Fruit fly (Drosophila melanogaster): ENCODE data around the gene Rlip.

The Rlip gene

dm6 chr3R:21017464-21018080 lies at the start of gene Rlip (continued):
- TF ChIP-seq CG10366 (GFP tag; IDR thresholded peaks at IDR 0.05) = no peak; the same call in 1 of the 2 replicates
- TF ChIP-seq CG14014 (GFP tag; IDR thresholded peaks at IDR 0.05) = 0 out of 2 replicates have a peak, but pooled peaks have one; percentile 17
- TF ChIP-seq pum (GFP tag; optimal IDR thresholded peaks at IDR 0.05) = peak; percentile 46
- TF ChIP-seq Nf-YB (GFP tag; optimal IDR thresholded peaks at IDR 0.05) = no peak
- peak; percentile 4 for TF ChIP-seq mirr (GFP tag; optimal IDR thresholded peaks at IDR 0.05)
- peak; percentile 22 for TF ChIP-seq NK7.1 (GFP tag; optimal IDR thresholded peaks at IDR 0.05)
- TF ChIP-seq CG2202 (tag; optimal IDR thresholded peaks at IDR 0.05) = no peak
- no peak for TF ChIP-seq ara (GFP tag; IDR thresholded peaks at IDR 0.05)
- TF ChIP-seq lilli (GFP tag; optimal IDR thresholded peaks at IDR 0.05) = peak; percentile 31
- no peak for TF ChIP-seq CG11723 (GFP tag; optimal IDR thresholded peaks at IDR 0.05)
- no peak for TF ChIP-seq fd102C (GFP tag; optimal IDR thresholded peaks at IDR 0.05)
- TF ChIP-seq crol (GFP tag; IDR thresholded peaks at IDR 0.05) = no peak
- TF ChIP-seq CG2116 (GFP tag; optimal IDR thresholded peaks at IDR 0.05) = peak; percentile 65
- no peak for TF ChIP-seq CG1832 (GFP tag; optimal IDR thresholded peaks at IDR 0.05)
- TF ChIP-seq TFAM (GFP tag; optimal IDR thresholded peaks at IDR 0.05) = no peak
- no peak; the same call in 1 of the 2 replicates for TF ChIP-seq CG16779 (GFP tag; IDR thresholded peaks at IDR 0.05)
- TF ChIP-seq CG3407 (GFP tag; optimal IDR thresholded peaks at IDR 0.05) = no peak
- TF ChIP-seq CG1647 (GFP tag; optimal IDR thresholded peaks at IDR 0.05) = peak; percentile 53
- TF ChIP-seq hb (GFP tag; IDR thresholded peaks at IDR 0.05; ENCODE audit: partially characterized antibody) = no peak
- TF ChIP-seq CG10654 (GFP tag; optimal IDR thresholded peaks at IDR 0.05) = peak; percentile 31
- no peak for TF ChIP-seq Hr51 (GFP tag; optimal IDR thresholded peaks at IDR 0.05)
- peak; percentile 58; the same call in 1 of the 2 replicates for TF ChIP-seq ato (GFP tag; IDR thresholded peaks at IDR 0.05; ENCODE audit: partially characterized antibody)
- peak; percentile 58 for TF ChIP-seq Dip3 (GFP tag; optimal IDR thresholded peaks at IDR 0.05)
- peak; percentile 74 for TF ChIP-seq Bgb (GFP tag; IDR thresholded peaks at IDR 0.05; ENCODE audit: partially characterized antibody)
- peak; percentile 38 for TF ChIP-seq fu2 (GFP tag; optimal IDR thresholded peaks at IDR 0.05)
- TF ChIP-seq sob (GFP tag; IDR thresholded peaks at IDR 0.05) = peak; percentile 80
- TF ChIP-seq CG4282 (GFP tag; optimal IDR thresholded peaks at IDR 0.05) = peak; percentile 49
- no peak for TF ChIP-seq CG12236 (GFP tag; optimal IDR thresholded peaks at IDR 0.05)
- TF ChIP-seq oc (tag; optimal IDR thresholded peaks at IDR 0.05) = no peak
- no peak for TF ChIP-seq CG11093 (GFP tag; IDR thresholded peaks at IDR 0.05)
- no peak for TF ChIP-seq grn (GFP tag; optimal IDR thresholded peaks at IDR 0.05)
- peak; percentile 11 for TF ChIP-seq dmrt11E (tag; optimal IDR thresholded peaks at IDR 0.05)
- TF ChIP-seq CG13287 (GFP tag; IDR thresholded peaks at IDR 0.05; ENCODE audit: partially characterized antibody) = peak; percentile 79
- no peak for TF ChIP-seq CG12104 (GFP tag; optimal IDR thresholded peaks at IDR 0.05)
- no peak for TF ChIP-seq CG4360 (GFP tag; IDR thresholded peaks at IDR 0.05)
- no peak for TF ChIP-seq CkIIα-i1 (GFP tag; IDR thresholded peaks at IDR 0.05)
- no peak for TF ChIP-seq Eip74EF (GFP tag; optimal IDR thresholded peaks at IDR 0.05)
- TF ChIP-seq CG7839 (tag; optimal IDR thresholded peaks at IDR 0.05) = peak; percentile 56
- no peak for TF ChIP-seq fd64A (GFP tag; optimal IDR thresholded peaks at IDR 0.05)
- TF ChIP-seq schlank (tag; optimal IDR thresholded peaks at IDR 0.05) = no peak
- TF ChIP-seq CG12942 (GFP tag; optimal IDR thresholded peaks at IDR 0.05) = peak; percentile 23
- TF ChIP-seq CG11560 (tag; IDR thresholded peaks at IDR 0.05) = peak; percentile 93
- peak; percentile 56 for TF ChIP-seq CG2120 (GFP tag; optimal IDR thresholded peaks at IDR 0.05)
- peak; percentile 59 for TF ChIP-seq CG17186 (GFP tag; optimal IDR thresholded peaks at IDR 0.05)
- TF ChIP-seq pan (optimal IDR thresholded peaks at IDR 0.05) = no peak
- no peak for TF ChIP-seq pan (GFP tag; optimal IDR thresholded peaks at IDR 0.05 in 1 of 2, IDR thresholded peaks at IDR 0.05 in 1 of 2)
- TF ChIP-seq sug (tag; optimal IDR thresholded peaks at IDR 0.05) = peak; percentile 56
- peak; percentile 62 for TF ChIP-seq Sry-δ (GFP tag; optimal IDR thresholded peaks at IDR 0.05)
- peak; percentile 24 for TF ChIP-seq Mad (GFP tag; optimal IDR thresholded peaks at IDR 0.05)
- TF ChIP-seq twi (tag; optimal IDR thresholded peaks at IDR 0.05) = peak; percentile 21
